Fruit fly (Drosophila melanogaster): ENCODE measurements around the gene CG11951.

DNA sequence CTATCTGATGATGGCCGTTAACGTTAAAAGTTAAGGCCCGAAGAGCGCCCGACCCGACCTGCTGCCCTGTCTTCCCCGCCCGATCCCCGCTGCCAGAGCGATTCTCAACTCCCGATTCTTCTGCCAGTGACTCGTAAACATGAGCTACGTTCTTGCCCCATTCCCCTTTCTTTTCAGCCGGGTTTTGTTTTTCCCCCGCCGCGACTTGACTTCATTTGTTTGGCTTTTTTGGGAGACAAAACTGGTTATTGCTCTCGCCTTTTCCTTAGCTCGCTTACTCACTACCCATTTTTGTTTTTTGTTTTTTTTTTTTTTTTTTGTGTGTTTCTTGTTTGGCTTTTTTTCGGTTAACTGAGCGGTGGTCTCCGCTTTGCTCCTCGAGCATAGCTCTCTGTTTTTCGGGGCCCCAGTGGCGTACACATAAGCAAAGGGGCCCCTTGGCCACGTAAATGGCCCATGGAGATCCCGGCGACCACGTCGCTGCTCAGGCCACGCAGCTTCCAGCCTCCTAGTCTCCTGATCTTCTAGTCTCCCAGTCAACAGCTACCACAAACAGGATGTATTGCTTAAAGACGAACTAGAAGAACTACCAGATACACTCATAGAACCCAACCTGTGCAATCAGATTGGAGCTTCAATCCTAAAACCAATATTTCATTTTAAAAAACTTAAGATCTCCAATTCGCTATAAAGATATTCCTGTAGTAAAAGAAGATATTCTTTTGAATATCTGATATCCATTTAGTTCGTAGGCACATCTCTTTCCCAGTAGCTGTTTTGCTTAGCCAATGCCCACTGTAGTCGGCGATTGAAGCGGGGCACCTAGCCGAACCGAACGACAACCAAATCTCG, 27.8 kb downstream of the CG11951 start:
- TF ChIP-seq Sox102F (GFP tag; optimal IDR thresholded peaks at IDR 0.05) (peak; percentile 69), Sox15 (GFP tag; optimal IDR thresholded peaks at IDR 0.05) (peak; percentile 48), pdm3 (GFP tag; optimal IDR thresholded peaks at IDR 0.05) (peak; percentile 81), OdsH (GFP tag; optimal IDR thresholded peaks at IDR 0.05) (peak; percentile 75)
